Worm (Caenorhabditis elegans): ENCODE data around the gene nhr-11.

The nhr-11 gene

DNA sequence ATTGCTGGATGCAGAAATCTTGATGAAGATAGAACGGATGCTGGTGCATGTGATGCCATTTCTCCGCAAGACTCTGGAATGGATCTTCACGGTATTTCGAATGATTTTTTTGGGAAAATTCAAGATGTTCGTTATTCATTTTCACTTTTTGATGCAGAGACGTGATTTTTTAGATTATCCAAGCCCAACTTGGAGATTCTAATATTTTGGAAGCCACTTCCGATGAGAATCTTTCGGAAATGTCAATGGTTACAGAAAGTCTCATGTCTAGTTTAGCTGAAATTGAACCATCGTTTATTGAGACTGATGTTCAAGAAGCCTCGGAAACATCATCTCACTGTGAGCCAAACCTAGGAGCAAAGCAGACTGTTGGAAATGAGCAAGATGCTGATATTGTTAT lies 31.0 kb downstream of the nhr-11 start:
- TF ChIP-seq T22C8.4 (GFP tag; IDR thresholded peaks at IDR 0.05) (no peak), med-1 (GFP tag; optimal IDR thresholded peaks at IDR 0.05; ENCODE audit: insufficient read depth) (no peak), klf-2 (GFP tag; conservative IDR thresholded peaks at IDR 0.05) (no peak), ref-1 (GFP tag; conservative IDR thresholded peaks at IDR 0.05) (no peak), cog-1 (tag; optimal IDR thresholded peaks at IDR 0.05) (no peak), ztf-29 (GFP tag; IDR thresholded peaks at IDR 0.05) (no peak), ztf-23 (GFP tag; IDR thresholded peaks at IDR 0.05) (no peak), flt-1 (GFP tag; IDR thresholded peaks at IDR 0.05) (no peak), tab-1 (GFP tag; IDR thresholded peaks at IDR 0.05) (no peak)

DNA sequence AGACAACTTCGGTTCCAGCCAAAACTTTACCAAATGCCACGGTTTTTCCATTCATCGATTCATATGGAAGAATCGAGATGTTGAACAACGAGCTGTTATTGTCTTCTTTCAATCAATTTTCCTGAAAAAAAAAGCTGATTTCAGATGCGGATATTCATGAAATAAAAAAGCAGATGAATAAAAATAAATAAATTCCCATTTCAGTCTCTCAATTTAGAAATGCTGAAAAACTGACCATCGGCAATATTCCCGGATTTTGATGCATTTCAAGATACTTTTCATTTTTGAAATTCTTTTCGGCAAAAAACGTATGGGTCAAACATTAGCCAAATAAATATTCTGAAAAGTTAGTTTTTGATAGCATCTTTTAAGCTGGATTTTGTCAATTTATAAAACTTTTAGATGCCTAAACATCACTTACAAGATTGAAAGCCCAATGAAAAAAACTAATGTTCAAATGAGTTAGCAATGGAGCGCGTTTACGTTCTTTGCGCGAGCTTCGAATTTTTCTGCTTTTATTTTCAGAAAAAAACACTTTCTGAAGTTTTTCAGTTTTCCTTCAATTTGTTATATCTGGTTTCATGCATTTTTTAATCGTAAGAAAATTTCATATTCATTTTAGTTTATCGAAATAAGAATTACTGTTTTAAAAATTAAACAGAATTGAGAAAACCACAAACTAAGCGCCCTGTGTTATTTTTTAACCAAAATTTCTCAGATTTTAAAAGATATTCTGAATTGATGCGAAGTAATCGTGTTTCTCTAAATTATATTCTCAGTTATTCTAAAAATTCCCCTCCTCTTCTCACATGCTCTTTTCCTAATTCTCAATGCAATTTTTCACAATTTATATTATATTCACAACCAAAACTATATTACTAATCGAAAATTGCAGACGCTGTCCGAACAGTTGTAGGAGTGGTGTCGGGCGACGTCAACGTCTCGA lies 34.5 kb downstream of the nhr-11 start, which contains the start of the genes C01F6.14 and fem-3:
Gene C01F6.14, minus strand, starts transcription at position 51 of the 946 bp plus-strand sequence.
Gene fem-3, plus strand, starts transcription at position 896 of the 946 bp plus-strand sequence.
- TF ChIP-seq cog-1 (tag; optimal IDR thresholded peaks at IDR 0.05) (no peak), klf-2 (GFP tag; conservative IDR thresholded peaks at IDR 0.05) (no peak), flt-1 (GFP tag; IDR thresholded peaks at IDR 0.05) (no peak), ref-1 (GFP tag; conservative IDR thresholded peaks at IDR 0.05) (no peak), ztf-23 (GFP tag; IDR thresholded peaks at IDR 0.05) (no peak), ztf-29 (GFP tag; IDR thresholded peaks at IDR 0.05) (no peak), tab-1 (GFP tag; IDR thresholded peaks at IDR 0.05) (no peak), med-1 (GFP tag; optimal IDR thresholded peaks at IDR 0.05; ENCODE audit: insufficient read depth) (no peak), T22C8.4 (GFP tag; IDR thresholded peaks at IDR 0.05) (no peak)

ce11 chrIV:9107464-9107863 lies 37.7 kb downstream of the nhr-11 start:
- TF ChIP-seq flt-1 (GFP tag; IDR thresholded peaks at IDR 0.05) = 0 out of 2 replicates have a peak, but pooled peaks have one; percentile 18
- TF ChIP-seq ztf-23 (GFP tag; IDR thresholded peaks at IDR 0.05) = 0 out of 2 replicates have a peak, but pooled peaks have one; percentile 45
- peak; percentile 44; the same call in 1 of the 2 replicates for TF ChIP-seq T22C8.4 (GFP tag; IDR thresholded peaks at IDR 0.05)
- no peak for TF ChIP-seq klf-2 (GFP tag; conservative IDR thresholded peaks at IDR 0.05)
- TF ChIP-seq ref-1 (GFP tag; conservative IDR thresholded peaks at IDR 0.05) = no peak
- TF ChIP-seq med-1 (GFP tag; optimal IDR thresholded peaks at IDR 0.05; ENCODE audit: insufficient read depth) = no peak
- peak; percentile 58 for TF ChIP-seq cog-1 (tag; optimal IDR thresholded peaks at IDR 0.05)
- no peak for TF ChIP-seq ztf-29 (GFP tag; IDR thresholded peaks at IDR 0.05)
- no peak for TF ChIP-seq tab-1 (GFP tag; IDR thresholded peaks at IDR 0.05)

DNA sequence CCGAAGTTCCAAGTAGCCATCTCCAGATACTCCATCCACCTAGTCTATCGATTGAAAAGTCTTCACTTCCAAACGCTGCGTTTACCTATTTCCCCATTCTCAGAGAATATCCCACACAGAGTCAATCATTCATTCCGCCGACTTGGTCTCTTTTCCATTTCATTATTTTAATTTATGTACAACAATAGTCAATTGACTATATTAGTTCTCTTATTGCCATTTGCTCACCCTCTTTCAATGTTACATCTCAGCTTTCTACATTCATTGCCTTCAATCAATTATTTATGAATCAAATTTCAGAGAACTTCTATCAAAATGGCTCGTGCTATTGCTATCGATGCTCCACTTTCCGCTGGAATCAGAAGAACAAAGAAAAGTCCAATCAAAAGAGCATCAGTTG lies 38.8 kb downstream of the nhr-11 start, which contains the start of gene aly-1:
Gene aly-1, plus strand, starts transcription at position 301 of the 400 bp plus-strand sequence.
- TF ChIP-seq ref-1 (GFP tag; conservative IDR thresholded peaks at IDR 0.05) (no peak), T22C8.4 (GFP tag; IDR thresholded peaks at IDR 0.05) (no peak), med-1 (GFP tag; optimal IDR thresholded peaks at IDR 0.05; ENCODE audit: insufficient read depth) (no peak), cog-1 (tag; optimal IDR thresholded peaks at IDR 0.05) (no peak), ztf-29 (GFP tag; IDR thresholded peaks at IDR 0.05) (no peak), flt-1 (GFP tag; IDR thresholded peaks at IDR 0.05) (no peak), klf-2 (GFP tag; conservative IDR thresholded peaks at IDR 0.05) (no peak), tab-1 (GFP tag; IDR thresholded peaks at IDR 0.05) (no peak), ztf-23 (GFP tag; IDR thresholded peaks at IDR 0.05) (no peak)

DNA sequence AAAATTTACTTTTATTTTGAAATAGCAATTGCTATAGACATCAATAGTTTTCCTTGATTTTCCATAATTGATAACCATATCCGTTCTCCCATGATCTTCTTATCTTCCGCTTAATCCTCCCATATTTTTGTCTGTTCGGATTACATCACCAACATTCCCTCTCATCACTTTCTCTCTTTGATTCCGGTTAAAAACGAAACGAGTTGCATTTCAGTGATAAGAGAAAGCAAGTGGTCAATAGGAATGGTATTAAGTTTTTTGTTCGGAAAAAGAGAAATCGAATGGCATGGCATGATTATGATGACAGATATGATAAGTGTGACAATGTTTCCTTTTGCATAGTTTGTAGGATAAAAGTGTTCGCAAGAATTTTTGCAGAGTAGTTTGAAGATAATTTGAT lies 42.2 kb downstream of the nhr-11 start:
- TF ChIP-seq ztf-29 (GFP tag; IDR thresholded peaks at IDR 0.05) (no peak), ref-1 (GFP tag; conservative IDR thresholded peaks at IDR 0.05) (no peak), klf-2 (GFP tag; conservative IDR thresholded peaks at IDR 0.05) (no peak), flt-1 (GFP tag; IDR thresholded peaks at IDR 0.05) (no peak), ztf-23 (GFP tag; IDR thresholded peaks at IDR 0.05) (no peak), tab-1 (GFP tag; IDR thresholded peaks at IDR 0.05) (no peak), cog-1 (tag; optimal IDR thresholded peaks at IDR 0.05) (no peak), med-1 (GFP tag; optimal IDR thresholded peaks at IDR 0.05; ENCODE audit: insufficient read depth) (no peak), T22C8.4 (GFP tag; IDR thresholded peaks at IDR 0.05) (no peak)

- no peak for TF ChIP-seq cog-1 (tag; optimal IDR thresholded peaks at IDR 0.05)
- TF ChIP-seq ztf-23 (GFP tag; IDR thresholded peaks at IDR 0.05) = no peak
- no peak for TF ChIP-seq tab-1 (GFP tag; IDR thresholded peaks at IDR 0.05)
- no peak for TF ChIP-seq flt-1 (GFP tag; IDR thresholded peaks at IDR 0.05)
- no peak for TF ChIP-seq ztf-29 (GFP tag; IDR thresholded peaks at IDR 0.05)
- TF ChIP-seq ref-1 (GFP tag; conservative IDR thresholded peaks at IDR 0.05) = no peak
- no peak for TF ChIP-seq T22C8.4 (GFP tag; IDR thresholded peaks at IDR 0.05)
- no peak for TF ChIP-seq med-1 (GFP tag; optimal IDR thresholded peaks at IDR 0.05; ENCODE audit: insufficient read depth)
- TF ChIP-seq klf-2 (GFP tag; conservative IDR thresholded peaks at IDR 0.05) = no peak
Measured at ce11 chrIV:9114078-9114477, 44.3 kb downstream of the nhr-11 start.

DNA sequence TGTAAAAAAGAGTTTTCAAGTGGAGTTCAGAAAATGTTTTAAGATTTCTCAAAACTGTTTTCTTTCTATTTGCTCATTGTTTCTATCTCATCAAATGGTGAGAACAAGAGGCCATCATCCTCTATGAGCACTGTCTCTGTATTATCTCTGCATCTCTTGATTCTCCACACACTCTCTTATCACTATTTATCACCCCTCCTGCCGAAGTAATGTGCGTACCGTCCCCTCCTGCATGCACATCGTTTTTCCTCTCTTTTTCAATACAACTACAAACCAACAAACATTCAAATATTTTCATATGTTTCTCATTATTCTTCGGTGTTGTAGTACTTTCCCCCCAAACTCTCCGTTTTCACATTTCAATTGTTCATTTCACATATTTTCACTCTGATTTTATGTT lies 46.6 kb downstream of the nhr-11 start:
- TF ChIP-seq flt-1 (GFP tag; IDR thresholded peaks at IDR 0.05) (no peak), cog-1 (tag; optimal IDR thresholded peaks at IDR 0.05) (no peak), ref-1 (GFP tag; conservative IDR thresholded peaks at IDR 0.05) (no peak), ztf-23 (GFP tag; IDR thresholded peaks at IDR 0.05) (no peak), tab-1 (GFP tag; IDR thresholded peaks at IDR 0.05) (no peak), klf-2 (GFP tag; conservative IDR thresholded peaks at IDR 0.05) (no peak), med-1 (GFP tag; optimal IDR thresholded peaks at IDR 0.05; ENCODE audit: insufficient read depth) (no peak), ztf-29 (GFP tag; IDR thresholded peaks at IDR 0.05) (no peak), T22C8.4 (GFP tag; IDR thresholded peaks at IDR 0.05) (no peak)

DNA sequence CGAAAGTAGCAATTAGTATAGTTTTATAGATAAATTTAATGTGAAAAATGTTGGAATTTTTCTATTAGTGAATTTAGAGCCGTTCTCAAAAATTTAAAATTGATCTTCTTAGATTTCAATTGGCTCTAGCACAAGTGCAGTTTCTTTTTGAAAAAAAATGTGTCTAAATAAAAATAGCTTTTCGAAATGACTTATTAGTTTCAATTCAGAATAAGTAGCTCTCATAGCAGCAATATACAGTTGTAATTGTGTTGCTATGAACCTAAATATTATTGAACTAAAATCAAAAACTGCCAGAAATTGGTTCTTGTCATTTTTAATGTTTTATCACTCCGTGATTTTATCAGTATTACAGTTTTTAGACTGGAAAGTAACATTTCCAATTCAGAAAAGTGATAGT lies 47.9 kb downstream of the nhr-11 start:
- TF ChIP-seq ref-1 (GFP tag; conservative IDR thresholded peaks at IDR 0.05) = no peak
- no peak for TF ChIP-seq med-1 (GFP tag; optimal IDR thresholded peaks at IDR 0.05; ENCODE audit: insufficient read depth)
- TF ChIP-seq tab-1 (GFP tag; IDR thresholded peaks at IDR 0.05) = no peak
- TF ChIP-seq klf-2 (GFP tag; conservative IDR thresholded peaks at IDR 0.05) = no peak
- no peak for TF ChIP-seq T22C8.4 (GFP tag; IDR thresholded peaks at IDR 0.05)
- no peak for TF ChIP-seq cog-1 (tag; optimal IDR thresholded peaks at IDR 0.05)
- TF ChIP-seq ztf-23 (GFP tag; IDR thresholded peaks at IDR 0.05) = no peak
- no peak for TF ChIP-seq flt-1 (GFP tag; IDR thresholded peaks at IDR 0.05)
- TF ChIP-seq ztf-29 (GFP tag; IDR thresholded peaks at IDR 0.05) = no peak

DNA sequence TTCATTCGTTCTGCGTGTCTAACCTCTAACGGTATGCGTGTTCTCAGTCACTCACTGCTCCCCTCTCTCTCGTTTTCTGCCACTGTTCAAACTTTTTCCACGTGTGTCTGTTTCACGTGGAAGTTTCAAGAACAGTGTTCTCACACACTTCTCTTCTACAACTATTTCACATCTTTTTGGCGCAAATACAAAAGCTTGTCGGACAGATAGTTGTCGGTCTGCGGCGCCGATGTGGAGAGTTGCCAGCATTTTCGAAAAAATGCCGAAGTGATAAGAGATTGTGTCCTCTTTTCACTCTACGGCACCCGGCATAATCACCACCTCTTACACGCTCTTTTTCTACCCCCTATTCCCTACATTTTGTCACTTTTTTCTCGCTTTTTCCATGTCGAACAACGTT lies 48.5 kb downstream of the nhr-11 start:
- TF ChIP-seq ztf-29 (GFP tag; IDR thresholded peaks at IDR 0.05) (no peak), T22C8.4 (GFP tag; IDR thresholded peaks at IDR 0.05) (no peak), flt-1 (GFP tag; IDR thresholded peaks at IDR 0.05) (no peak), cog-1 (tag; optimal IDR thresholded peaks at IDR 0.05) (no peak), ztf-23 (GFP tag; IDR thresholded peaks at IDR 0.05) (no peak), tab-1 (GFP tag; IDR thresholded peaks at IDR 0.05) (no peak), klf-2 (GFP tag; conservative IDR thresholded peaks at IDR 0.05) (no peak), med-1 (GFP tag; optimal IDR thresholded peaks at IDR 0.05; ENCODE audit: insufficient read depth) (no peak), ref-1 (GFP tag; conservative IDR thresholded peaks at IDR 0.05) (no peak)
